Worm (Caenorhabditis elegans) whole organism, L4/young adult: ENCODE data around the gene asps-1.

Experiments
- W03F9.2 ChIP-seq: fragments of 150-350 bp; optimal IDR thresholded peaks from 2 replicates; lab custom pipeline; 2014; ENCODE audit warnings: missing biosample characterization, missing genetic modification characterization
- dao-5 ChIP-seq: sonication (generic microtip); optimal IDR thresholded peaks from 2 replicates; lab custom pipeline; 2016; ENCODE audit warnings: missing genotype, missing genetic modification characterization, moderate library complexity, missing compliant biosample characterization
- him-1 ChIP-seq: sonication (generic microtip); optimal IDR thresholded peaks from 2 replicates; lab custom pipeline; 2016; ENCODE audit warnings: missing genotype, missing genetic modification reagents, missing genetic modification characterization, missing compliant biosample characterization

ce11 chrV:10355773-10356335, 38.7 kb upstream of the asps-1 start, which contains the start of gene sluh-7:
- TF ChIP-seq him-1 (tag; lab: Kevin White, UChicago) (peak; percentile 32), W03F9.2 (tag; lab: Kevin White, UChicago) (peak; percentile 86), dao-5 (tag; lab: Kevin White, UChicago) (no peak)
